Worm (Caenorhabditis elegans): ENCODE measurements around the gene F10A3.4.

F10A3.4 gene

DNA sequence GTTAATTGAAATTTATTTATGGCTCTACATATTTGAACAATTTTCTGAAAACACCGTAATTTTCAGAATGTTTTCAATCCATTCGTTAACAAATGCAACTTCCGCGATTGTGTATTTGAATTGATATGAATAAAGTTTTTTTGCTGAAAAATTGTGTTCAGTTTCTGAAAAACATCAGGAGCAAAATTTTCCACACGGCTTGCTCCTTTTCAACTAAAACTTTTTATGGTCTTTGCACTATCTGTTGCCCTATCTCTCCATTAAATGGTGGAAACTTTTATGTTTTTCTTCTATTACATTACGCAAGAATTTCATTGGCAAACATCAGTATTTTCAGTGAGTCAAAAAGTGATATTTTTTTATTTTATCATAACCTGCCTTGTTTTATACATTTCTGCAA, at the start of gene F10A3.4:
F10A3.4 (plus strand) TSS at position 301 of the 400 bp plus-strand sequence.
- no peak for TF ChIP-seq mab-9 (GFP tag; IDR thresholded peaks at IDR 0.05)
- no peak for TF ChIP-seq ceh-82 (tag; optimal IDR thresholded peaks at IDR 0.05)
- no peak for TF ChIP-seq fkh-8 (tag; optimal IDR thresholded peaks at IDR 0.05)
- TF ChIP-seq efl-3 (GFP tag; optimal IDR thresholded peaks at IDR 0.05) = no peak
- TF ChIP-seq nhr-71 (tag; optimal IDR thresholded peaks at IDR 0.05) = no peak
- no peak for TF ChIP-seq Y116A8C.19 (tag; optimal IDR thresholded peaks at IDR 0.05; ENCODE audit: borderline replicate concordance)
- TF ChIP-seq fkh-4 (tag; optimal IDR thresholded peaks at IDR 0.05; ENCODE audit: borderline replicate concordance) = no peak
- TF ChIP-seq ceh-88 (GFP tag; IDR thresholded peaks at IDR 0.05) = no peak
- TF ChIP-seq sox-4 (tag; optimal IDR thresholded peaks at IDR 0.05) = no peak
- TF ChIP-seq mep-1 (tag; optimal IDR thresholded peaks at IDR 0.05) = no peak
- TF ChIP-seq nhr-77 (tag; optimal IDR thresholded peaks at IDR 0.05) = no peak
- no peak for TF ChIP-seq sup-37 (GFP tag; optimal IDR thresholded peaks at IDR 0.05)
- TF ChIP-seq ceh-63 (GFP tag; optimal IDR thresholded peaks at IDR 0.05) = no peak
- no peak for TF ChIP-seq ama-1 (optimal IDR thresholded peaks at IDR 0.05)
- no peak for TF ChIP-seq mdl-1 (tag; optimal IDR thresholded peaks at IDR 0.05)
- TF ChIP-seq hpl-2 (GFP tag; optimal IDR thresholded peaks at IDR 0.05) = no peak

- no peak for TF ChIP-seq lin-35 (GFP tag; optimal IDR thresholded peaks at IDR 0.05)
- TF ChIP-seq rnt-1 (tag; optimal IDR thresholded peaks at IDR 0.05) = no peak
- no peak for TF ChIP-seq aha-1 (tag; optimal IDR thresholded peaks at IDR 0.05)
- TF ChIP-seq isw-1 (GFP tag; IDR thresholded peaks at IDR 0.05) = no peak
- no peak for TF ChIP-seq nhr-28 (tag; optimal IDR thresholded peaks at IDR 0.05)
- TF ChIP-seq ama-1 (optimal IDR thresholded peaks at IDR 0.05) = no peak
- TF ChIP-seq C04F5.9 (tag; optimal IDR thresholded peaks at IDR 0.05) = no peak
- no peak for TF ChIP-seq nhr-47 (tag; optimal IDR thresholded peaks at IDR 0.05)
- no peak for TF ChIP-seq ceh-90 (tag; optimal IDR thresholded peaks at IDR 0.05)
- no peak for TF ChIP-seq ces-1 (GFP tag; optimal IDR thresholded peaks at IDR 0.05)
- no peak for TF ChIP-seq lin-13 (GFP tag; optimal IDR thresholded peaks at IDR 0.05)
- no peak for TF ChIP-seq elt-3 (tag; optimal IDR thresholded peaks at IDR 0.05)
- TF ChIP-seq mep-1 (tag; optimal IDR thresholded peaks at IDR 0.05) = no peak
Observed at ce11 chrV:16099441-16099840, 49.5 kb upstream of the F10A3.4 start, which contains the start of gene str-7. str-7 (minus strand) TSS chrV:16099541.

DNA sequence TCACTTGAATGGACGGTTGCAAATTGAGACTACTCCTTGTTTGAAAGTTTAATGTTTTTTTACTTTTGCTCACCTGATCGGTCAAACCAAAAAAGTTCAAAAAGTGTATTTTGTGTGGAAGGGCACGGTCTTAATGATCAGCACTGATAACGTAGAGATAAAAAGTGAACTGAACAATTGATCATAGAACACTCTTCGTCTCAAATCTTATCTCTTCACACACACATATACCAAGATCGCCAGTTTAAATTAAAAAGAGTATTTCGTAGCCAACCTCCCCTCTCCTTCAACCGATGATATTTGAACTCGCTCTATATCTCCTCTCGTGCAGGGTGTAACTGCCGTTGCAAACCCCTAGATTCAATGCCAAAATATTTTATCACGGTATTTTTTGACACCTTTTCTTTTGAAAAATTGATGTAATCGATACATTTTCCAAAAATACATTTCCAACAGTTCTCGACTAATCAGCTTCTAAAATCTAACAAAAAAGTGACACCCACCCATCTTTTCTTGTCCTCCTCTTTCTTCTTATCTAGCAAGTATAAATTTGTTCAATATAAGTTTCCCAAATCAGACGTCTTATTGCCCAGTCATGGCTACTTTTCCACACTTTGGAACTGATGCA, 48.7 kb upstream of the F10A3.4 start, which contains the start of gene cth-1:
cth-1 (plus strand) TSS at position 578 of the 628 bp plus-strand sequence.
- TF ChIP-seq nhr-85 (tag) = peak; percentile 72
- TF ChIP-seq F16B12.6 (tag; optimal IDR thresholded peaks at IDR 0.05) = no peak
- peak in 1 of 2 experiments; percentile 1 for TF ChIP-seq mdl-1 (tag; optimal IDR thresholded peaks at IDR 0.05)
- no peak for TF ChIP-seq snu-23 (GFP tag; optimal IDR thresholded peaks at IDR 0.05)
- TF ChIP-seq ceh-90 (tag; optimal IDR thresholded peaks at IDR 0.05) = no peak
- no peak for TF ChIP-seq sox-4 (tag; optimal IDR thresholded peaks at IDR 0.05)
- no peak for TF ChIP-seq vab-15 (tag; optimal IDR thresholded peaks at IDR 0.05)
- TF ChIP-seq elt-2 (tag; optimal IDR thresholded peaks at IDR 0.05) = peak; percentile 49
- TF ChIP-seq elt-3 (tag; optimal IDR thresholded peaks at IDR 0.05) = peak in 3 of 6 experiments; percentile 38 to 67 (median 46)
- peak; percentile 14 for TF ChIP-seq nhr-20 (tag; optimal IDR thresholded peaks at IDR 0.05)
- TF ChIP-seq lin-14 (GFP tag; optimal IDR thresholded peaks at IDR 0.05) = peak; percentile 14
- TF ChIP-seq efl-1 (optimal IDR thresholded peaks at IDR 0.05) = no peak
- peak in 1 of 2 experiments; percentile 88 for TF ChIP-seq efl-1 (GFP tag; optimal IDR thresholded peaks at IDR 0.05 in 1 of 2)
- TF ChIP-seq hpl-2 (GFP tag; optimal IDR thresholded peaks at IDR 0.05) = no peak

- no peak for TF ChIP-seq lin-14 (GFP tag; optimal IDR thresholded peaks at IDR 0.05)
Observed at ce11 chrV:16103594-16103993, 45.3 kb upstream of the F10A3.4 start, which contains the start of gene argk-1. argk-1 (plus strand) TSS chrV:16103894.
